Worm (Caenorhabditis elegans): ENCODE data around the gene C44B7.5.

- TF ChIP-seq R02D3.7 (tag; optimal IDR thresholded peaks at IDR 0.05) (no peak), lsy-2 (tag; optimal IDR thresholded peaks at IDR 0.05) (peak in 1 of 2 experiments; percentile 53), nhr-12 (tag; optimal IDR thresholded peaks at IDR 0.05) (no peak), lin-13 (GFP tag; optimal IDR thresholded peaks at IDR 0.05) (no peak), unc-55 (GFP tag; optimal IDR thresholded peaks at IDR 0.05) (no peak), elt-3 (tag; optimal IDR thresholded peaks at IDR 0.05) (no peak), ZK546.5 (tag; optimal IDR thresholded peaks at IDR 0.05) (no peak), unc-39 (tag; optimal IDR thresholded peaks at IDR 0.05) (no peak), nhr-237 (tag; optimal IDR thresholded peaks at IDR 0.05) (no peak), fos-1 (tag; optimal IDR thresholded peaks at IDR 0.05) (no peak)
Measured at ce11 chrII:6823233-6823632, 49.2 kb downstream of the C44B7.5 start.
